Worm (Caenorhabditis elegans) whole organism, midembryonic: ENCODE data around the gene C16C8.26.

Experiments
- T22C8.4 ChIP-seq: fragments of 200-800 bp; sonication (Bioruptor generic); IDR thresholded peaks from 2 replicates; pipeline ENCODE4 v1.3.6; 2022; ENCODE audit warnings: missing genetic modification characterization, missing compliant biosample characterization
- cog-1 ChIP-seq: sonication (generic microtip); optimal IDR thresholded peaks from 2 replicates; lab custom pipeline; 2016; ENCODE audit warnings: missing genetic modification characterization, missing compliant biosample characterization
- flt-1 ChIP-seq: fragments of 200-800 bp; sonication (Bioruptor generic); IDR thresholded peaks from 2 replicates; pipeline ENCODE4 v1.3.6; 2022; ENCODE audit warnings: missing genetic modification characterization, missing compliant biosample characterization
- klf-2 ChIP-seq: fragments of 200-800 bp; sonication (Bioruptor generic); conservative IDR thresholded peaks from 2 replicates; pipeline ENCODE4 v1.3.6; 2022; ENCODE audit warnings: missing genetic modification reagents, missing genetic modification characterization, missing compliant biosample characterization
- med-1 ChIP-seq: sonication (generic microtip); optimal IDR thresholded peaks from 2 replicates; lab custom pipeline; 2017; ENCODE audit warnings: missing genetic modification characterization, mild to moderate bottlenecking, missing compliant biosample characterization, antibody characterized with exemption, missing genetic modification reagents; ENCODE audit not compliant: insufficient read depth
- ref-1 ChIP-seq: fragments of 200-800 bp; sonication (Bioruptor generic); conservative IDR thresholded peaks from 2 replicates; pipeline ENCODE4 v1.3.6; 2022; ENCODE audit warnings: missing genetic modification reagents, missing genetic modification characterization, missing compliant biosample characterization
- tab-1 ChIP-seq: fragments of 200-800 bp; sonication (Bioruptor generic); IDR thresholded peaks from 2 replicates; pipeline ENCODE4 v1.3.6; 2022; ENCODE audit warnings: missing genetic modification characterization, missing compliant biosample characterization
- ztf-23 ChIP-seq: fragments of 200-800 bp; sonication (Bioruptor generic); IDR thresholded peaks from 2 replicates; pipeline ENCODE4 v1.3.6; 2022; ENCODE audit warnings: missing genetic modification reagents, missing genetic modification characterization, missing compliant biosample characterization
- ztf-29 ChIP-seq: fragments of 200-800 bp; sonication (Bioruptor generic); IDR thresholded peaks from 2 replicates; pipeline ENCODE4 v1.3.6; 2022; ENCODE audit warnings: missing genetic modification reagents, missing genetic modification characterization, missing compliant biosample characterization

ce11 chrII:3439244-3439698 lies 18.8 kb downstream of the C16C8.26 start:
- TF ChIP-seq cog-1 (tag; lab: Kevin White, UChicago) (peak; percentile 14), med-1 (no peak), tab-1 (GFP tag; lab: Robert Waterston, UW) (peak; percentile 84), flt-1 (GFP tag; lab: Robert Waterston, UW) (peak; percentile 85), ztf-23 (GFP tag; lab: Robert Waterston, UW) (peak; percentile 72), ref-1 (GFP tag; lab: Robert Waterston, UW) (peak; percentile 46; the same call in 1 of the 2 replicates), ztf-29 (0 out of 2 replicates have a peak, but pooled peaks have one; percentile 35), T22C8.4 (GFP tag; lab: Robert Waterston, UW) (peak; percentile 62; the same call in 1 of the 2 replicates), klf-2 (GFP tag; lab: Robert Waterston, UW) (no peak)
